Worm (Caenorhabditis elegans) whole organism, mixed stage, embryonic: ENCODE measurements around the gene C07A9.12.

ENCODE experiments used
- blmp-1 ChIP-seq: fragments of 150-350 bp; optimal IDR thresholded peaks from 2 replicates; lab custom pipeline; 2014; ENCODE audit warnings: missing biosample characterization, missing genetic modification characterization
- ces-1 ChIP-seq: fragments of 150-350 bp; optimal IDR thresholded peaks from 2 replicates; lab custom pipeline; 2014; ENCODE audit warnings: missing biosample characterization, missing genetic modification reagents, missing genetic modification characterization
- elt-3 ChIP-seq: fragments of 150-350 bp; optimal IDR thresholded peaks from 2 replicates; lab custom pipeline; 2014; ENCODE audit warnings: missing biosample characterization, missing genetic modification characterization
- lsy-2 ChIP-seq: fragments of 150-350 bp; optimal IDR thresholded peaks from 2 replicates; lab custom pipeline; 2014; ENCODE audit warnings: missing biosample characterization, missing genetic modification characterization
- mep-1 ChIP-seq: fragments of 150-350 bp; optimal IDR thresholded peaks from 2 replicates; lab custom pipeline; 2017; ENCODE audit warnings: missing biosample characterization, missing genetic modification reagents, missing genetic modification characterization, inconsistent platforms
- mls-2 ChIP-seq: sonication (generic microtip); optimal IDR thresholded peaks from 2 replicates; lab custom pipeline; 2016; ENCODE audit warnings: mild to moderate bottlenecking, missing genetic modification characterization, moderate library complexity, missing compliant biosample characterization
- nhr-12 ChIP-seq: fragments of 150-350 bp; optimal IDR thresholded peaks from 2 replicates; lab custom pipeline; 2014; ENCODE audit warnings: missing biosample characterization, missing genetic modification characterization
- nhr-237 ChIP-seq: fragments of 150-350 bp; optimal IDR thresholded peaks from 2 replicates; lab custom pipeline; 2014; ENCODE audit warnings: missing biosample characterization, missing genetic modification characterization
- nhr-76 ChIP-seq: sonication (generic microtip); optimal IDR thresholded peaks from 2 replicates; lab custom pipeline; 2017; ENCODE audit warnings: missing biosample characterization, missing genetic modification characterization
- sem-2 ChIP-seq: fragments of 200-800 bp; sonication (Bioruptor generic); optimal IDR thresholded peaks from 2 replicates; lab custom pipeline; 2018; ENCODE audit warnings: mild to moderate bottlenecking, missing genetic modification characterization, missing compliant biosample characterization
- unc-39 ChIP-seq: fragments of 150-350 bp; optimal IDR thresholded peaks from 2 replicates; lab custom pipeline; 2014; ENCODE audit warnings: missing biosample characterization, missing genetic modification characterization
- unc-62 ChIP-seq: fragments of 150-350 bp; optimal IDR thresholded peaks from 2 replicates; lab custom pipeline; 2014; ENCODE audit warnings: missing biosample characterization, missing genetic modification reagents, missing genetic modification characterization
- ztf-11 ChIP-seq: fragments of 150-350 bp; optimal IDR thresholded peaks from 2 replicates; lab custom pipeline; 2014; ENCODE audit warnings: missing biosample characterization, missing genetic modification characterization

DNA sequence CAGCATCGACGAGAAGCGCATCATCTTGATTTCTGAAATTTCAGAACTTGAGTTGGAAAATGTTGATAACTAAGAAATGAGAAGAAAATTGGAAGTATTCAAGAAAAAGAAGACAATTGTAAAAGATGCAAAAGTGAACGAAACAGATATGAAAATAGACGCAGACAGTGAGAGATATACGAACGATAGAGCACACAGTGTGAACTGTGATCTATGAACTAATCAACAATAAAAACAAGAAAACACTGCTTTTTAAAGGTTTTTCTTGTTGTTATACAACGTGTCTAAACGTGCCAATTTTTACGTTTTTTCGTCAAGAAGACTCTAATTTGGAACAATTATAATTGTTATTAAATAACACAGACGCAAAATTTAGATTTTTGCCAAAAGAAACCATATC is 25.5 kb upstream of the C07A9.12 start, which contains the start of gene ech-6:
- TF ChIP-seq nhr-237 (tag; lab: Kevin White, UChicago) (no peak), ztf-11 (tag; lab: Kevin White, UChicago) (no peak), unc-62 (GFP tag; lab: Kevin White, UChicago) (no peak), mep-1 (tag; lab: Kevin White, UChicago) (no peak), unc-39 (tag; lab: Kevin White, UChicago) (no peak), lsy-2 (tag; lab: Kevin White, UChicago) (no peak), ces-1 (GFP tag; lab: Kevin White, UChicago) (no peak), nhr-12 (tag; lab: Kevin White, UChicago) (no peak), blmp-1 (no peak), elt-3 (tag; lab: Kevin White, UChicago) (no peak), nhr-76 (tag; lab: Kevin White, UChicago) (no peak), mls-2 (tag; lab: Kevin White, UChicago) (no peak), sem-2 (GFP tag; lab: Kevin White, UChicago) (no peak)
